Fruit fly (Drosophila melanogaster) whole organism, larva: ENCODE data around the gene CG32579.
A peak's percentile ranks its signal among the peaks of the same experiment; 100 is the strongest.

Experiments used
- noc ChIP-seq: fragments of 200-800 bp; sonication (Bioruptor generic); optimal IDR thresholded peaks from 3 replicates; lab custom pipeline; 2019; ENCODE audit warnings: missing biosample characterization, mild to moderate bottlenecking, missing genetic modification characterization, moderate library complexity

Gene CG32579

DNA sequence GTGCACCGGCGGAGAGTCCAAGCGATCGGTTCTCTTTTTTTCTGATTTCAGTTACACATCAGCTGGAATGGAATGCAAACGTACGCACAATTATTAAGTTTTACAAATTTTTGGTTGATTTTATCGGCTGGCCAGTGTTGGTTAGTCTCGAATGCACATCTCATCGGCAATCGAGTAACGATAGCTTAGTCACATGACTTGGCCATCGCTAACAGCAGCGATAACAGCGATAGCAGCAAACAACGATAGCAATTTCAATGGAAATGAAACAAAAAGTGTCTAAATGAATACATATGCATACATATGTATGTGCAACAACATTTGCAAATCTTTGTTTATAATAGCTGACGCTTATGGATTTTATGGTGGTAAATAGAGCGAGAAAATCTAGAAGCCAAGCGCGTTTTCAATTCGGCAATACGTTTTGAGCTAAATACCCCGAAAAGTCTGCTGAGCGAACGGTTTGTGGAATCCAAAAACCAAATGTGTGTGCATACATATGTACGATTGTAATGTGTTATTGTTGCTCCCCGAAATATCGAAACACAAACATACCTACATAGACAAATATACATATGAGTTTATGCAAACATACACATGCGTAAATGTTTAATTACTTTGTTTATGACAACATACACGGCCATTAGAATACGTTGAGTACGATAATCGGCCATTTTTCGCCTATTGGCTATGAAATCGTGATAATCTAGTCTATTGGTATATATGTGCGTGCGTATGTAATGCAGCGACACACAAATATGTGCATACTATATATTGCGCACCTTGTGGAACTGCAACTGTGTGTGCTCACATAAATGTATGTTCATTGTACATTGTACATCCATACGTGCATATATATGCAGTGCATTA is 26.4 kb upstream of the CG32579 start, which contains the start of gene CG3632:
Gene CG3632, plus strand, starts transcription at position 249 of the 870 bp plus-strand sequence.
- TF ChIP-seq noc (tag; lab: Kevin White, UChicago) = no peak

DNA sequence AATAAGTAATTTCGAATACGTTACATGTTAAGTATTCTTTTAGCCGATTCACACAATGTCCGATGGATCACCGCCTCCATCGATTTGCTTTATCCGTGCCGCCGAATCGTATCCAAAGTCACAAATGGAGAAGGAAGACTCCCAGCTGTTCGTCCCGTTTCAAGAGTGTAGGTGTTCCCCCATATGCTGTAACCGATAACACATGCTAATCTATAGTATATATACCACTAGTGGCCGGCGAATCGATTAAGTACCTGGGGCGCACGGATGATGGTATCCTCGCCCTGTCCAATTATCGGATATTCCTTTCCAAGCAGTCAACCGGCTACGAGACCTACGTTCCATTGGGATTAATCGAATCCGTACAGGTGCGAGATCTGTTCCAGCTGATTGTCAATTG is 25.5 kb upstream of the CG32579 start, which contains the start of gene ERp44:
Gene ERp44, minus strand, starts transcription at position 101 of the 400 bp plus-strand sequence.
- no peak for TF ChIP-seq noc (tag; lab: Kevin White, UChicago)

DNA sequence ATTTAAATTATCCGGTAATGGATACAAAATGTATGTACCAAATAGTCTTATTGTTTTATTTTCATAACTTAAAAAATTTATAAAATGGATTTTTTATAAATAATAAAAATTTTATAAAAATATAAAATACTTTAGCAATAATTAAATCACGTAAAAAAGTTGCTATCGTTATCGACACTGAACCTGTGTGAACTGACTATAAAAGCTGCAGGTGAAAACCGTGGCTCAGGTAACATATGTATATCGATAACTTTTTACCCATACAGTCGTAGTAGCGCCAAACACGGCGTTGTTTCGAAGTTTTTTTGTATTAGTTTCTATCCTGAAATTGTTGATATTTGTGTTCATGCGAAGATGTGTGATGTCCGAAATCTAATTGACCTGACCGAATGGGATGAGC is 19.4 kb upstream of the CG32579 start, which contains the start of gene CG3679:
Gene CG3679, plus strand, starts transcription at position 235 of the 400 bp plus-strand sequence.
- TF ChIP-seq noc (tag; lab: Kevin White, UChicago) = no peak

DNA sequence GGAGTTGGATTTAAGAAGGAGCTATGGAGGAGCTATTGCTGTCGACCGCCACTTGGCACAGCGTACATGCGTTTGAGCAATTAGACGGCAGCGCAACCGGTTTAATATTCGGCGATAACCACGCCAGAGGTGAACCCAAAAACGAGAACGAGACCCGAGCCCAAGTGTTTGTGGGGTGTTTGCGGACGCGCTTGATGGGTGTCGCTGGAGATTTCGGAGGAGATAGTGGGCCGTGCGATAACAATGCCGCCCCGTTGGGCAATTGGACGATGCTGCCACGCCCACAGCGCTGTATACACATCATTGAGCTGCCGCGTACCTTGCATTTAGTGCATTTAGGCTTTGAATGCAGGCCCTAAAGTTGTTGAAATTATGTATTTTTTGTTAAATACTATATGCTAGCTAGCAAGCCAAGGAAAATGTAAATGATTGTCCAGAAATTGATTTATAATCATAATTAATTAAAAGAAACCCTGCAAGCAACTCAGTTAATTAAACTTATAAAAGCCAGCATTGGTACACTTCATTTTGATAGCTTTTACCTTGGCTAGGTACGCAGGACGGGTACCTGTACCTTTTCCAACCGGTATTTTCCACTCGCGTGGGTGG is 14.7 kb upstream of the CG32579 start, which contains the start of gene Had1:
Gene Had1, minus strand, starts transcription at position 358 of the 609 bp plus-strand sequence.
- TF ChIP-seq noc (tag; lab: Kevin White, UChicago) = no peak

DNA sequence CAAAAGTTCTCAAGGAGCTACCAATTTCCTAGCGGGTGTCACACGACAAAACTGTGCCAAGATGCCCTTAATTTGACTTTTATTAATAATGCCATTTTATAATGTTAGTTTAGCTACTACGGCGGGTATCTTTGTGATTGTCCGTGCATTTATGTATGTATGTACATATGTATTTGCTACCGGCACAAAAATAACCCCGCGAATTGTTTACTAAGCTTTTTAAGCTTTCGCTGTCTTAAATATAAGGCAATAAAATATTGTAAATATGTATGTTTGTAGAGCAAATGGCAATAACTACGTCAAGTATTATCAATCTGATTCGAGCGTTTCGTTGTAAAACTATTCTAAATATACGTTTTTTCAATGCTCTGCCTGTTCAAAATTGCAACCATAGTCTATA is 14.1 kb upstream of the CG32579 start:
- TF ChIP-seq noc (tag; lab: Kevin White, UChicago) = no peak

DNA sequence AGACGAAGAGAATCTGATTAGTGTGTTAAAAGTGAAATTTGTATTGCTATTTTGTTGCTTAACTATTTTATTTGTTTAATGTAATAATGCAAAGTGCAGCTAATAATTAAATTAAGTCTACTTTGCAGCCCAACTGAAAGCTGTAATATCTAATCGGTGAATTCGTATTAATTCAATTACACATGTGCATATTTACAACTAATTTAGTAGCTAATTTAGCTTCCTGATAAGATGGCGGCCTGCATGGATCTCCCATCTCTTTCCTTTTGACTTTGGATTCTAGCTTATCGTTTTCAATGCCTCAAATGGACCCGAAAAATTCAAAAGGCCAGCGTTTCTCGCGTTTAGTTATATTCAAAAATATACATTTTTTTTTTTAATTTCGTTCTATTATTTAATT is 13.3 kb upstream of the CG32579 start:
- no peak for TF ChIP-seq noc (tag; lab: Kevin White, UChicago)

DNA sequence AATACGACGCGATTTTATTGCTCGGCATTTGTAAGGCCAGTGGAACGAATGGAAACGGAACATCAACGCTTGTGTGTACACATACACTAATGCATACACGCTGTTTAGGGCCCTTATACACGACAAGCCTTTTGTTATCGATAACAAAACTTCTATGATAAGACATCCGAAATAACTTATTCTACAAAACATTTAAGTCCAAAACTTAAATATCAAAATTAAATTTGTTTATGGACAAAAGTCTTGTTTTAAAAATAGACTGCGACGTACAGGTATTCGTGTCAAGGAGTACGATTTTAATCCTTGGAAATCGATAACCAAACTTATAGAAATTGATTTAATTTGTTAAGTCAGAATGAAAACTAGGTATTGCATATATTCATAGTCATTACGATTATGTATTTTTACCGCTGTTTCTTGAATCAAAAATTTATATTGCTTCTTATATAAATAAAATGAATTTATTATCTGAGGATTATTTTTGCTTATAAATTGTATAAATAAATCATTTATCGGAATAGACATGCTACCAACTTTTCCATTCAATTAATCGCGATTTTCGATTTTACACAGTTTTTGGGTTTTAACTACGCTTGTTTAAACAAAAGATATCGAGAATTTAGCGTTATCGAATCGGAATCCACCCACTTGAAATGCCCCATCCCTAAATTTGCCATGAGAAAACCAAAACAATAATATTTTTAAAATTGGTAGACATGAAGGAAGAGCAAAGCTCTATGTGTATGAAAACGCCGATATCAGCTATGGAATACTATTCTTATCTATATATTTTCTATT is 9.8 kb upstream of the CG32579 start, which contains the start of the genes CG9915 and SWIP:
Gene CG9915, minus strand, starts transcription at position 61 of the 798 bp plus-strand sequence.
Gene SWIP, plus strand, starts transcription at position 632 of the 798 bp plus-strand sequence.
- TF ChIP-seq noc (tag; lab: Kevin White, UChicago) = no peak

DNA sequence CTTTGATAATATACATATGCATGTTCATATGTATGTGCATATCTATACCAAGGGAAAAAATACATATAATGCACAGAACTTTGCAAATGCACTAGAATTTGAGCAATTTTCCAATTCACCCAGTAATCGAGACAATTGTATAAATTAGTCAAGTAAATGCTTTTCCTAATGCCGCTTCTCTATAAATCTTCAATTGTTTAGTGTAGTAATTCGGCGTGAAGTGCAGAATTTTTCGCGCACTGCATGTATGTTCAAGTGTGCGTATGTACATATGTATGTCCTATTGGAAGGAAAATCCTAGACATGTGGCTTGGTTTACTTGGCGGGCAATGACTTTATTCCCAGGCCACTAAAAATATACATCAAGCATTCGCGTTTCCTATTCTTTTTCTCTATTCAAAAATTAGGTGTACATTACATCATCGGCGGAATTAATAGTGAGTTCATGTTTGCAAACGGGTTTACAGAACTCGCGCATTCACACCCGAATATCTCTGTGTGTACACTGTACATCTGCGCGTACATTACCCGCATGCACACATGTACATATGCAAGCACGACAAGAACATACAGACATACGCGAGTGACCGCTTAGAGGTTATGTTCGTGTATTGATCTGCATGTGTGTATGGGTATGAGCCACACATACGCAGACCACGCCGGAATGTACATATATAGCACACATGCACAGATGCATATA is 4.1 kb upstream of the CG32579 start:
- TF ChIP-seq noc (tag; lab: Kevin White, UChicago) = peak; percentile 8

DNA sequence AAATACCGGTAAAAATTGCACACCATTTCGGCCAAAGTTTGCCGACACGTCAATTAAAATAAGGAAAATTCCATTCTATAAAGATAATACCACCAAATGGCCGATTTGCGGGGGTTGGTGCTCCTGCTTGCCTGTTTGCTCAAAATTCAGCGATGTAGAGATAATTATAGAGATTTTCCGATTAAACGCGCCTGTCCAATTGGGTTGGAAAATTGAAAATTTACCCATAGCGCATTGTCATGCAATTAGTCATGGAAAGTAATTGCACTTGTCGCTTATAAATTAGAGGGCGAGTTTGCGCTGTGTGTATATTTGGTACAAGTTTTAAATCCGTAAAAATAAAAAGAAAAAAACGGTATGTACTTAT is 3.5 kb upstream of the CG32579 start:
- TF ChIP-seq noc (tag; lab: Kevin White, UChicago) = no peak

DNA sequence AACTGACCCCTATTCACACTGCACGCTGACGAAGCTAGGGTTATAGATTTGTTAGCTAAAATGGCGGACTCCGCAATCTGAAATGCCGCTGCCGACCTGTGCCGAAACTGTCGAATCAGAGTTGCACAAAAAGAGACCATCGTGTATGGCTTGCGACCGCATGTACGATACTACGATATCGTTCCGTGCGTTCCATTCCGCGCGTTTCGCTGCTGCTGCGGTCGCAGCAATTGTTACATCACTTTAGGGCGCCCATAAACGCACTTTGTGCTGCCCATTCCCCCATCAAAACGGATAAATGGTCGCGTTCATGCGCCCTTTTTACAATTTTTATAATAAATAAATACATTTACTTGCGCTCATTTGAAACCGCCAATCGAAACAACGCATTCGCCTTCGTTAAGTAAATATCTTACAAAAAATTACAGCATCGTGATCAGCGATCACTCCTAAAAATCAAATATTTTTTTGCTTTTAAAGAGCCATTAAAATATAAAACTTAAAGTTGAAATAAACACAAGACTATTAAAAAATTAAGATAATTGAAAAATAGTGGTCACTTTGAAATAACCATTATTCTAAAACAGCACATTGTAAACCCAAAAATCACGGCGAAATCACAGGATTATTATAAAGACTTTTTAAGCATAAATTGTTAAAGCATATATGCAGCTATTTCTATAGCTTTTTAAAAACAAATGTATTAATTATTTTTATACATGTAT is 2.7 kb upstream of the CG32579 start, which contains the start of gene Cyp1:
Gene Cyp1, minus strand, starts transcription at position 174 of the 725 bp plus-strand sequence.
- TF ChIP-seq noc (tag; lab: Kevin White, UChicago) = no peak

DNA sequence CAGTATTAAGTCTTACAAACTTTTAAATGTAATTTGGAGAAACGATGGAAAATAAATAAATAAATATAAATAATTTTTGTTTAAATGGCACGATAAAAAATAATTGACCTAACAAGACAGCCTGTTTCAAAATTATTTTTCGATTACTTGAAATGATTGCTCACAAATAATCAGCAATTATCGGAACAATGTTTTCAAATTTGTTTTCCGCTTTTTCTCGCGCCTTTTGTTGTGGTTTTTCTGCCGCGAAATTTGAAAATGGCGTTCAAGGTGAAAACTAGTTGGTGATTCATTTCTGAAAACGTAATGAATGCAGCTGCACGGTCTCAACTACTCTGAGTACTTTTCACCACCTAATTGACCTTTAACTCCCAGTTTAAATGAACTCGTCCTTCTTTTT is 2.0 kb upstream of the CG32579 start:
- no peak for TF ChIP-seq noc (tag; lab: Kevin White, UChicago)

DNA sequence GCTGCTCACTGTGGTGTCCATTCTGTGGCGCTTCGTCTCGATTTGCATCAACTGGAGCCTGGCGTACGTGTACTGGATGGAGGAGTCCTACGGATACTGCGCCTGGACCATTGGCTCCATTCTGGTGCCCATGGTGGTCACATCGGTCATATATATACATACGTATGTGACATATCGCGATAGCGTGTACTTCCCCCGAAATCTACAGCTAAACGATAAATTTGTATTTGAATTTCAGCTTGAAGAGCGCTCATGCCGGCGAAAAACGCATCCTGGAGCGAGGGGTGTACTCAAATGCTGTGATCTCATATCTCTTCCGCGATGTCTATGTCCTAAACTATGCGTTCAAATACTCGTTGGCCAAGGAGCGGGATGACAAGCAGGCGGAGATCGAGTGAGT is 450 bp downstream of the CG32579 start:
- TF ChIP-seq noc (tag; lab: Kevin White, UChicago) = no peak

DNA sequence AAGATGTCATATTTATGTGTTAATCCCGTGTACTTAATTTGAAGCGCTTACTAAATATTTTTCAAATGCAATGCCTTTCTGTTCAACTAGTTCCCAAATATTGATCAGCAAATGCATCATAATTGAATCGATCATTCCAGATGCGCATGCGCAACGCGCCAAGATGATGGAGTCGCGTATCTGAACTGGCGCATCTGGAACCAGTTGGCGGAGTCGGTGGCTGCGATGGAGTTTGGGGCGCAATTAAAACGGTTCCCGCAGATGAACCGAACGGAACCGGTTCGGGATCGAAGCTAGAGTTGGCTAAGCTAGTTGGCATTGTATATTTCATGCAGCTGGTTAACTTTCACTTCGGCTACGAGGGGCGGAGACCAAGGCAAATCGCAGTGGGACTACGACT is 2.4 kb downstream of the CG32579 start, which contains the start of gene CalpC:
Gene CalpC, plus strand, starts transcription at position 292 of the 400 bp plus-strand sequence.
- no peak for TF ChIP-seq noc (tag; lab: Kevin White, UChicago)

DNA sequence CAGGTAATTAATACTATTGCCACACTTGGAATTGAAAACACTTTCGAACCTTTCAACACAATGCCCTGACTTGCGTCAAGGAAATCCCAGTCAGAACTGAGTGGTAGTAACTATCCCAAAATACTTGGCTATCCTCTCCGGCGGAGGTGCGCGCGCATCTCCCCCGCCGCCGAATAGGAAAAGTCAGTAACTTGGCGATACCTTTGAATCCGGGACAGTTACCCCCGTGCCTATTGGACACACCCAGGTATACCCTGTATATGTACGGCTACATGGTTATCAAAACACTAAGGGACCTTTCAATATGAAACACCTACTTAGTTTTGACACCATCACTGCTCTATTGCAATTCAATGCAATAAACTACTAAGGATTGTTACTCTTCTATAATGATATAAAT is 7.6 kb downstream of the CG32579 start, which contains the start of gene CG9919:
Gene CG9919, minus strand, starts transcription at position 101 of the 400 bp plus-strand sequence.
- TF ChIP-seq noc (tag; lab: Kevin White, UChicago) = no peak
